Worm (Caenorhabditis elegans) whole organism, L4 larva: ENCODE results near the gene ceh-86.

Source experiments
- F26F4.8 ChIP-seq: fragments of 200-800 bp; sonication (Bioruptor generic); conservative IDR thresholded peaks from 2 replicates; pipeline ENCODE4 v1.3.6; 2022; ENCODE audit warnings: missing genetic modification characterization, missing compliant biosample characterization
- F44E2.7 ChIP-seq: fragments of 200-800 bp; sonication (Bioruptor generic); IDR thresholded peaks from 2 replicates; pipeline ENCODE4 v2.1.2; 2022; ENCODE audit warnings: missing genetic modification characterization, missing compliant biosample characterization
- F49E8.2 ChIP-seq: sonication (generic microtip); optimal IDR thresholded peaks from 2 replicates; lab custom pipeline; 2016; ENCODE audit warnings: missing compliant biosample characterization, mild to moderate bottlenecking, missing genetic modification characterization, borderline replicate concordance
- R02D3.7 ChIP-seq: fragments of 150-350 bp; sonication (generic microtip); optimal IDR thresholded peaks from 3 replicates; lab custom pipeline; 2014; ENCODE audit warnings: missing biosample characterization, missing genetic modification characterization
- Y48G9A.11 ChIP-seq: fragments of 200-800 bp; sonication (Bioruptor generic); IDR thresholded peaks from 2 replicates; pipeline ENCODE4 v1.3.6; 2022; ENCODE audit warnings: missing genetic modification reagents, missing genetic modification characterization, missing compliant biosample characterization
- Y5F2A.4 ChIP-seq: fragments of 200-800 bp; sonication (Bioruptor generic); optimal IDR thresholded peaks from 2 replicates; lab custom pipeline; 2018; ENCODE audit warnings: mild to moderate bottlenecking, missing genetic modification characterization, missing compliant biosample characterization
- ZK337.2 ChIP-seq: fragments of 200-800 bp; sonication (Bioruptor generic); IDR thresholded peaks from 2 replicates; pipeline ENCODE4 v1.3.6; 2022; ENCODE audit warnings: missing genetic modification reagents, missing genetic modification characterization, missing compliant biosample characterization
- ZK546.5 ChIP-seq, 2 experiments: sonication (generic microtip); optimal IDR thresholded peaks; 2 replicates each; lab custom pipeline; 2017; ENCODE audit warnings: missing biosample characterization in 2 of 2, missing genetic modification characterization in 2 of 2
- aha-1 ChIP-seq: fragments of 150-350 bp; peaks from one replicate; lab custom pipeline; 2014; ENCODE audit warnings: missing biosample characterization, missing genetic modification characterization
- ama-1 ChIP-seq: fragments of 150-350 bp; optimal IDR thresholded peaks from 2 replicates; lab custom pipeline; 2014; ENCODE audit warnings: inconsistent platforms, mixed read lengths
- arid-1 ChIP-seq: fragments of 200-800 bp; sonication (Bioruptor generic); conservative IDR thresholded peaks from 2 replicates; pipeline ENCODE4 v1.3.6; 2022; ENCODE audit warnings: missing genetic modification reagents, missing genetic modification characterization, missing compliant biosample characterization
- ceh-44 ChIP-seq: fragments of 200-800 bp; sonication (Bioruptor generic); IDR thresholded peaks from 2 replicates; pipeline ENCODE4 v1.3.6; 2022; ENCODE audit warnings: missing genetic modification reagents, missing genetic modification characterization, missing compliant biosample characterization
- ceh-62 ChIP-seq: sonication (generic microtip); optimal IDR thresholded peaks from 2 replicates; lab custom pipeline; 2017; ENCODE audit warnings: missing biosample characterization, missing genetic modification characterization
- daf-12 ChIP-seq: fragments of 150-350 bp; optimal IDR thresholded peaks from 2 replicates; lab custom pipeline; 2014; ENCODE audit warnings: missing biosample characterization, missing genetic modification reagents, missing genetic modification characterization
- dmd-9 ChIP-seq: fragments of 200-800 bp; sonication (Bioruptor generic); IDR thresholded peaks from 2 replicates; pipeline ENCODE4 v1.3.6; 2022; ENCODE audit warnings: missing genetic modification reagents, missing genetic modification characterization, missing compliant biosample characterization
- dpl-1 ChIP-seq: fragments of 150-350 bp; optimal IDR thresholded peaks from 2 replicates; lab custom pipeline; 2014; ENCODE audit warnings: missing biosample characterization, missing genetic modification reagents, missing genetic modification characterization
- dve-1 ChIP-seq: sonication (generic microtip); optimal IDR thresholded peaks from 2 replicates; lab custom pipeline; 2017; ENCODE audit warnings: antibody characterized with exemption, mild to moderate bottlenecking, missing genetic modification characterization, missing compliant biosample characterization; ENCODE audit not compliant: insufficient read depth
- egl-27 ChIP-seq: sonication (generic microtip); optimal IDR thresholded peaks from 3 replicates; lab custom pipeline; 2017; ENCODE audit warnings: missing biosample characterization, missing genetic modification reagents, missing genetic modification characterization
- egl-43 ChIP-seq: fragments of 200-800 bp; sonication (Bioruptor generic); IDR thresholded peaks from 2 replicates; pipeline ENCODE4 v1.3.6; 2022; ENCODE audit warnings: missing genetic modification reagents, missing genetic modification characterization, missing compliant biosample characterization
- fkh-10 ChIP-seq: fragments of 150-350 bp; optimal IDR thresholded peaks from 2 replicates; lab custom pipeline; 2014; ENCODE audit warnings: missing biosample characterization, missing genetic modification reagents, missing genetic modification characterization
- hif-1 ChIP-seq, 2 experiments: sonication (generic microtip); optimal IDR thresholded peaks; 2 replicates each; lab custom pipeline; 2016 to 2017; ENCODE audit warnings: missing compliant biosample characterization in 2 of 2, missing genetic modification characterization in 2 of 2, missing genetic modification reagents in 2 of 2, missing genotype in 2 of 2, mild to moderate bottlenecking in 1 of 2
- hlh-11 ChIP-seq: fragments of 200-800 bp; sonication (Bioruptor generic); optimal IDR thresholded peaks from 2 replicates; lab custom pipeline; 2018; ENCODE audit warnings: mild to moderate bottlenecking, missing genetic modification characterization, missing compliant biosample characterization
- hlh-30 ChIP-seq: sonication (generic microtip); optimal IDR thresholded peaks from 2 replicates; lab custom pipeline; 2017; ENCODE audit warnings: antibody characterized with exemption, mild to moderate bottlenecking, missing genetic modification characterization, missing compliant biosample characterization; ENCODE audit not compliant: insufficient read depth
- lim-7 ChIP-seq: fragments of 200-800 bp; sonication (Bioruptor generic); IDR thresholded peaks from 2 replicates; pipeline ENCODE4 v1.3.6; 2022; ENCODE audit warnings: missing genetic modification characterization, missing compliant biosample characterization
- lin-38 ChIP-seq: fragments of 200-800 bp; sonication (Bioruptor generic); IDR thresholded peaks from 2 replicates; pipeline ENCODE4 v1.3.6; 2022; ENCODE audit warnings: missing genetic modification reagents, missing genetic modification characterization, missing compliant biosample characterization
- lsy-2 ChIP-seq, 2 experiments: fragments of 150-350 bp in 1 of 2; sonication (generic microtip) in 1 of 2; optimal IDR thresholded peaks; 2 replicates each; lab custom pipeline; 2014 to 2017; ENCODE audit warnings: missing biosample characterization in 2 of 2, missing genetic modification characterization in 2 of 2
- madf-9 ChIP-seq: fragments of 200-800 bp; sonication (Bioruptor generic); conservative IDR thresholded peaks from 2 replicates; pipeline ENCODE4 v1.3.6; 2022; ENCODE audit warnings: missing genetic modification reagents, missing genetic modification characterization, missing compliant biosample characterization
- mdl-1 ChIP-seq, 2 experiments: fragments of 150-350 bp in 1 of 2; sonication (generic microtip) in 1 of 2; optimal IDR thresholded peaks; 2 replicates each; lab custom pipeline; 2014 to 2017; ENCODE audit warnings: missing biosample characterization in 2 of 2, missing genetic modification characterization in 2 of 2
- mdt-29 ChIP-seq: fragments of 200-800 bp; sonication (Bioruptor generic); IDR thresholded peaks from 2 replicates; pipeline ENCODE4 v1.3.6; 2022; ENCODE audit warnings: missing genetic modification reagents, missing genetic modification characterization, missing compliant biosample characterization
- mep-1 ChIP-seq: fragments of 150-350 bp; sonication (generic microtip); optimal IDR thresholded peaks from 3 replicates; lab custom pipeline; 2014; ENCODE audit warnings: missing biosample characterization, missing genetic modification characterization
- mes-2 ChIP-seq: sonication (generic microtip); optimal IDR thresholded peaks from 2 replicates; lab custom pipeline; 2016; ENCODE audit warnings: missing genotype, mild to moderate bottlenecking, missing genetic modification characterization, missing compliant biosample characterization; ENCODE audit not compliant: poor library complexity, severe bottlenecking
- mxl-3 ChIP-seq: fragments of 200-800 bp; sonication (Bioruptor generic); optimal IDR thresholded peaks from 2 replicates; lab custom pipeline; 2018; ENCODE audit warnings: mild to moderate bottlenecking, missing genetic modification characterization, missing compliant biosample characterization
- nhr-10 ChIP-seq: fragments of 150-350 bp; optimal IDR thresholded peaks from 2 replicates; lab custom pipeline; 2014; ENCODE audit warnings: missing biosample characterization, missing genetic modification characterization
- nhr-102 ChIP-seq: sonication (generic microtip); optimal IDR thresholded peaks from 2 replicates; lab custom pipeline; 2016; ENCODE audit warnings: mild to moderate bottlenecking, missing genetic modification characterization, moderate library complexity, missing compliant biosample characterization
- nhr-111 ChIP-seq: fragments of 200-800 bp; sonication (Bioruptor generic); optimal IDR thresholded peaks from 2 replicates; lab custom pipeline; 2018; ENCODE audit warnings: mild to moderate bottlenecking, missing genetic modification characterization, missing compliant biosample characterization
- nhr-41 ChIP-seq: fragments of 200-800 bp; sonication (Bioruptor generic); IDR thresholded peaks from 2 replicates; pipeline ENCODE4 v1.3.6; 2022; ENCODE audit warnings: missing genetic modification reagents, missing genetic modification characterization, missing compliant biosample characterization
- nhr-6 ChIP-seq: fragments of 150-350 bp; optimal IDR thresholded peaks from 2 replicates; lab custom pipeline; 2014; ENCODE audit warnings: missing biosample characterization, missing genetic modification characterization
- nhr-77 ChIP-seq: fragments of 150-350 bp; optimal IDR thresholded peaks from 2 replicates; lab custom pipeline; 2014; ENCODE audit warnings: missing biosample characterization, missing genetic modification characterization
- pha-4 ChIP-seq, 2 experiments: fragments of 150-350 bp in 1 of 2; fragments of 200-800 bp in 1 of 2; sonication (Bioruptor generic) in 1 of 2; IDR thresholded peaks in 1 of 2; optimal IDR thresholded peaks in 1 of 2; 2 replicates each; pipeline versions ENCODE4 v1.3.6 to Lab custom; 2014 to 2022; ENCODE audit warnings: missing genetic modification characterization in 2 of 2, missing genetic modification reagents in 2 of 2, missing biosample characterization in 1 of 2, missing compliant biosample characterization in 1 of 2
- rbr-2 ChIP-seq: sonication (generic microtip); optimal IDR thresholded peaks from 2 replicates; lab custom pipeline; 2016; ENCODE audit warnings: missing genotype, missing genetic modification characterization, missing compliant biosample characterization
- sdz-12 ChIP-seq: fragments of 200-800 bp; sonication (Bioruptor generic); optimal IDR thresholded peaks from 2 replicates; lab custom pipeline; 2018; ENCODE audit warnings: mild to moderate bottlenecking, missing genetic modification characterization, missing compliant biosample characterization
- snpc-1.2 ChIP-seq: fragments of 200-800 bp; sonication (Bioruptor generic); IDR thresholded peaks from 2 replicates; pipeline ENCODE4 v1.3.6; 2022; ENCODE audit warnings: missing genetic modification reagents, missing genetic modification characterization, missing compliant biosample characterization
- unc-130 ChIP-seq: sonication (generic microtip); optimal IDR thresholded peaks from 2 replicates; lab custom pipeline; 2016; ENCODE audit warnings: missing genetic modification reagents, missing genetic modification characterization, missing compliant biosample characterization
- vab-7 ChIP-seq: fragments of 200-800 bp; sonication (Bioruptor generic); IDR thresholded peaks from 2 replicates; pipeline ENCODE4 v1.3.6; 2022; ENCODE audit warnings: missing genetic modification reagents, missing genetic modification characterization, missing compliant biosample characterization
- zag-1 ChIP-seq: fragments of 150-350 bp; optimal IDR thresholded peaks from 2 replicates; lab custom pipeline; 2014; ENCODE audit warnings: missing biosample characterization, missing genetic modification characterization
- zfp-3 ChIP-seq: fragments of 200-800 bp; sonication (Bioruptor generic); conservative IDR thresholded peaks from 2 replicates; pipeline ENCODE4 v1.3.6; 2022; ENCODE audit warnings: missing genetic modification reagents, missing genetic modification characterization, missing compliant biosample characterization
- zip-11 ChIP-seq: fragments of 200-800 bp; sonication (Bioruptor generic); IDR thresholded peaks from 2 replicates; pipeline ENCODE4 v1.3.6; 2022; ENCODE audit warnings: missing genetic modification characterization, missing compliant biosample characterization
- ztf-7 ChIP-seq: fragments of 150-350 bp; optimal IDR thresholded peaks from 2 replicates; lab custom pipeline; 2014; ENCODE audit warnings: missing biosample characterization, missing genetic modification characterization

The ceh-86 gene

ce11 chrII:2452492-2452891, 20.6 kb upstream of the ceh-86 start (continued):
- TF ChIP-seq ama-1: peak; percentile 27
- TF ChIP-seq nhr-111 (GFP tag; lab: Kevin White, UChicago): no peak
- no peak for TF ChIP-seq snpc-1.2 (GFP tag; lab: Robert Waterston, UW)
- no peak for TF ChIP-seq lin-38
- TF ChIP-seq egl-27 (tag; lab: Kevin White, UChicago): no peak
- TF ChIP-seq arid-1 (GFP tag; lab: Robert Waterston, UW): no peak
- TF ChIP-seq rbr-2 (tag; lab: Kevin White, UChicago): no peak
- TF ChIP-seq mxl-3: peak; percentile 31
- peak; percentile 32 for TF ChIP-seq mep-1 (tag; lab: Kevin White, UChicago)
- TF ChIP-seq egl-43 (GFP tag; lab: Robert Waterston, UW): no peak
- TF ChIP-seq zag-1 (tag; lab: Kevin White, UChicago): no peak
- no peak for TF ChIP-seq ceh-62
- TF ChIP-seq nhr-77 (tag; lab: Kevin White, UChicago): no peak
- TF ChIP-seq ztf-7 (tag; lab: Kevin White, UChicago): no peak
- peak in 1 of 2 experiments; percentile 5 for TF ChIP-seq lsy-2 (tag; optimal IDR thresholded peaks at IDR 0.05; lab: Kevin White, UChicago)
- TF ChIP-seq, all 104 proteins: peak for 12

ce11 chrII:2450990-2451389, 19.1 kb upstream of the ceh-86 start:
- TF ChIP-seq hlh-11 (peak; percentile 36), daf-12 (tag; lab: Kevin White, UChicago) (no peak), aha-1 (tag; lab: Kevin White, UChicago) (peak; percentile 66), ZK546.5 (tag; optimal IDR thresholded peaks at IDR 0.05; lab: Kevin White, UChicago) (no peak), lim-7 (GFP tag; lab: Robert Waterston, UW) (no peak), nhr-10 (no peak), R02D3.7 (tag; lab: Kevin White, UChicago) (no peak), ztf-7 (tag; lab: Kevin White, UChicago) (no peak), lin-38 (peak; percentile 82), hif-1 (tag; optimal IDR thresholded peaks at IDR 0.05; lab: Kevin White, UChicago) (peak in 1 of 2 experiments; percentile 75), dve-1 (peak; percentile 1), arid-1 (GFP tag; lab: Robert Waterston, UW) (no peak), pha-4 (GFP tag; IDR thresholded peaks at IDR 0.05; lab: Robert Waterston, UW) (peak; percentile 51; the same call in 1 of the 2 replicates), pha-4 (tag; optimal IDR thresholded peaks at IDR 0.05; lab: Kevin White, UChicago) (no peak), F49E8.2 (tag; lab: Kevin White, UChicago) (peak; percentile 35), ZK337.2 (GFP tag; lab: Robert Waterston, UW) (peak; percentile 96), fkh-10 (GFP tag; lab: Kevin White, UChicago) (no peak), lsy-2 (tag; optimal IDR thresholded peaks at IDR 0.05; lab: Kevin White, UChicago) (peak in 1 of 2 experiments; percentile 36), F26F4.8 (GFP tag; lab: Robert Waterston, UW) (no peak), nhr-41 (GFP tag; lab: Robert Waterston, UW) (no peak), hlh-30 (tag; lab: Kevin White, UChicago) (no peak), sdz-12 (no peak), F44E2.7 (GFP tag; lab: Robert Waterston, UW) (no peak), zfp-3 (GFP tag; lab: Robert Waterston, UW) (peak; percentile 48; the same call in 1 of the 2 replicates), unc-130 (peak; percentile 92), mes-2 (tag; lab: Kevin White, UChicago) (peak; percentile 93), nhr-102 (tag; lab: Kevin White, UChicago) (peak; percentile 22), Y5F2A.4 (GFP tag; lab: Kevin White, UChicago) (no peak), zip-11 (GFP tag; lab: Robert Waterston, UW) (no peak), dmd-9 (GFP tag; lab: Robert Waterston, UW) (peak; percentile 73; the same call in 1 of the 2 replicates), vab-7 (0 out of 2 replicates have a peak, but pooled peaks have one; percentile 25), ceh-44 (GFP tag; lab: Robert Waterston, UW) (peak; percentile 80), madf-9 (peak; percentile 41; the same call in 1 of the 2 replicates), mdt-29 (0 out of 2 replicates have a peak, but pooled peaks have one; percentile 18), dpl-1 (GFP tag; lab: Kevin White, UChicago) (peak; percentile 88), Y48G9A.11 (peak; percentile 82), mxl-3 (peak; percentile 11), nhr-6 (tag; lab: Kevin White, UChicago) (no peak), mdl-1 (tag; optimal IDR thresholded peaks at IDR 0.05; lab: Kevin White, UChicago) (no peak), ama-1 (no peak)
